Worm (Caenorhabditis elegans) whole organism, L2 larva: Measurements from ENCODE around the gene R08B4.3.

Experiments
- blmp-1 ChIP-seq: sonication (generic microtip); optimal IDR thresholded peaks from 2 replicates; lab custom pipeline; 2017; ENCODE audit warnings: missing genetic modification characterization, mild to moderate bottlenecking, missing compliant biosample characterization, antibody characterized with exemption, moderate library complexity; ENCODE audit not compliant: insufficient read depth
- nhr-21 ChIP-seq: fragments of 150-350 bp; optimal IDR thresholded peaks from 2 replicates; lab custom pipeline; 2014; ENCODE audit warnings: missing biosample characterization, missing genetic modification characterization
- nhr-77 ChIP-seq: fragments of 150-350 bp; optimal IDR thresholded peaks from 2 replicates; lab custom pipeline; 2014; ENCODE audit warnings: missing biosample characterization, missing genetic modification characterization
- skn-1 ChIP-seq: sonication (generic microtip); optimal IDR thresholded peaks from 2 replicates; lab custom pipeline; 2017; ENCODE audit warnings: missing biosample characterization, missing genetic modification characterization

DNA sequence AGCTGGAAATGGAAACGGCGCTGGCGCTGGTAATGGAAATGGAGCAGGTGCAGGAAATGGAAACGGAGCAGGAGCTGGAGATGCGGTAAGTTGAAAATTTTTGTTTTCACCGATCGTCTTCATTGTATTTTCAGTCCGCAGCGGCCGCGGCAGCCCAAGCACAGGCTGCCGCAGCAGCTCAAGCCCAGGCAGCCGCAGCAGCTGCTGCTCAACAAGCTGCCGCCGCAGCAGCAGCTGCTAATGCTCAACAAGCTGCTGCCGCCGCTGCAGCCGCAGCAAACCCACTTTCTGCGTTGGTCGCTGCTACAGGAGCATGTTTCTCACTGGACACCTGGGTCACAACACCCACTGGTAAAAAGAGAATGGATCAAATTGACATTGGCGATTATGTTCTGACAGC lies 6.4 kb downstream of the R08B4.3 start:
- no peak for TF ChIP-seq blmp-1
- no peak for TF ChIP-seq nhr-77 (tag; lab: Kevin White, UChicago)
- TF ChIP-seq nhr-21 (tag; lab: Kevin White, UChicago): no peak
- TF ChIP-seq skn-1 (tag; lab: Kevin White, UChicago): no peak
